Worm (Caenorhabditis elegans) whole organism, L1 larva: ENCODE data around the gene C04A2.15.
A peak's percentile ranks its signal among the peaks of the same experiment; 100 is the strongest.

ENCODE experiments used
- C04F5.9 ChIP-seq: sonication (generic microtip); optimal IDR thresholded peaks from 2 replicates; lab custom pipeline; 2016; ENCODE audit warnings: missing genetic modification characterization, missing compliant biosample characterization
- alr-1 ChIP-seq: fragments of 200-800 bp; sonication (Bioruptor generic); optimal IDR thresholded peaks from 2 replicates; lab custom pipeline; 2018; ENCODE audit warnings: borderline replicate concordance, mild to moderate bottlenecking, missing genetic modification characterization, missing compliant biosample characterization
- aly-2 ChIP-seq: fragments of 150-350 bp; optimal IDR thresholded peaks from 2 replicates; lab custom pipeline; 2014; ENCODE audit warnings: missing biosample characterization, missing genetic modification characterization
- ama-1 ChIP-seq: fragments of 150-350 bp; optimal IDR thresholded peaks from 2 replicates; lab custom pipeline; 2014
- blmp-1 ChIP-seq: fragments of 150-350 bp; optimal IDR thresholded peaks from 2 replicates; lab custom pipeline; 2014; ENCODE audit warnings: missing biosample characterization, missing genetic modification characterization
- ceh-8 ChIP-seq: fragments of 200-800 bp; sonication (Bioruptor generic); optimal IDR thresholded peaks from 2 replicates; lab custom pipeline; 2018; ENCODE audit warnings: mild to moderate bottlenecking, missing genetic modification characterization, moderate library complexity, missing compliant biosample characterization
- ceh-82 ChIP-seq, 3 experiments: fragments of 150-350 bp in 1 of 3; sonication (generic microtip) in 2 of 3; optimal IDR thresholded peaks; 2 replicates each; lab custom pipeline; 2014 to 2017; ENCODE audit warnings: missing biosample characterization in 3 of 3, missing genetic modification characterization in 3 of 3
- ceh-88 ChIP-seq: fragments of 200-800 bp; sonication (Bioruptor generic); IDR thresholded peaks from 2 replicates; pipeline ENCODE4 v1.3.6; 2022; ENCODE audit warnings: missing genetic modification characterization, missing compliant biosample characterization
- ces-1 ChIP-seq: fragments of 150-350 bp; optimal IDR thresholded peaks from 2 replicates; lab custom pipeline; 2014; ENCODE audit warnings: missing biosample characterization, missing genetic modification reagents, missing genetic modification characterization
- dpl-1 ChIP-seq, 3 experiments: fragments of 150-350 bp in 2 of 3; sonication (generic microtip) in 1 of 3; optimal IDR thresholded peaks; 2 replicates each; lab custom pipeline; 2014 to 2017; ENCODE audit warnings: missing biosample characterization in 3 of 3, missing genetic modification characterization in 3 of 3, missing genetic modification reagents in 3 of 3
- dsc-1 ChIP-seq: sonication (generic microtip); optimal IDR thresholded peaks from 2 replicates; lab custom pipeline; 2016; ENCODE audit warnings: mild to moderate bottlenecking, missing genetic modification characterization, missing compliant biosample characterization
- efl-1 ChIP-seq, 4 experiments: fragments of 150-350 bp; optimal IDR thresholded peaks in 3 of 4; peaks in 1 of 4; 1 replicate in 1 of 4; 2 replicates in 3 of 4; lab custom pipeline; 2014; ENCODE audit warnings: missing biosample characterization in 2 of 4, missing genetic modification characterization in 2 of 4, missing genetic modification reagents in 2 of 4
- egl-13 ChIP-seq: sonication (generic microtip); optimal IDR thresholded peaks from 2 replicates; lab custom pipeline; 2016; ENCODE audit warnings: missing genotype, missing genetic modification reagents, missing genetic modification characterization, missing compliant biosample characterization
- egl-27 ChIP-seq, 2 experiments: fragments of 150-350 bp in 1 of 2; sonication (generic microtip); optimal IDR thresholded peaks; 3 replicates each; lab custom pipeline; 2017 to 2018; ENCODE audit warnings: missing biosample characterization in 2 of 2, missing genetic modification characterization in 2 of 2, missing genetic modification reagents in 2 of 2
- elt-3 ChIP-seq, 6 experiments: fragments of 150-350 bp in 1 of 6; sonication (generic microtip); optimal IDR thresholded peaks; 2 replicates each; lab custom pipeline; 2017 to 2018; ENCODE audit warnings: missing biosample characterization in 6 of 6, missing genetic modification characterization in 6 of 6, inconsistent platforms in 1 of 6
- ets-5 ChIP-seq: fragments of 200-800 bp; sonication (Bioruptor generic); IDR thresholded peaks from 2 replicates; pipeline ENCODE4 v1.3.6; 2022; ENCODE audit warnings: missing genetic modification characterization, missing compliant biosample characterization
- fkh-10 ChIP-seq: sonication (generic microtip); optimal IDR thresholded peaks from 2 replicates; lab custom pipeline; 2017; ENCODE audit warnings: missing biosample characterization, missing genetic modification reagents, missing genetic modification characterization
- fkh-8 ChIP-seq: sonication (generic microtip); optimal IDR thresholded peaks from 2 replicates; lab custom pipeline; 2016; ENCODE audit warnings: mild to moderate bottlenecking, missing genetic modification characterization, missing compliant biosample characterization
- grh-1 ChIP-seq: fragments of 200-800 bp; sonication (Bioruptor generic); IDR thresholded peaks from 2 replicates; pipeline ENCODE4 v1.3.6; 2022; ENCODE audit warnings: missing genetic modification reagents, missing genetic modification characterization, missing compliant biosample characterization
- hlh-4 ChIP-seq: sonication (generic microtip); optimal IDR thresholded peaks from 2 replicates; lab custom pipeline; 2016; ENCODE audit warnings: mild to moderate bottlenecking, missing genetic modification characterization, missing compliant biosample characterization
- hpl-2 ChIP-seq: fragments of 150-350 bp; optimal IDR thresholded peaks from 2 replicates; lab custom pipeline; 2014; ENCODE audit warnings: missing biosample characterization, missing genetic modification reagents, missing genetic modification characterization
- irx-1 ChIP-seq: sonication (generic microtip); optimal IDR thresholded peaks from 2 replicates; lab custom pipeline; 2016; ENCODE audit warnings: missing genetic modification characterization, missing compliant biosample characterization
- lin-14 ChIP-seq: fragments of 200-800 bp; sonication (Bioruptor generic); optimal IDR thresholded peaks from 2 replicates; lab custom pipeline; 2018; ENCODE audit warnings: mild to moderate bottlenecking, missing genetic modification characterization, moderate library complexity, missing compliant biosample characterization
- lin-35 ChIP-seq, 2 experiments: fragments of 150-350 bp; optimal IDR thresholded peaks; 2 replicates each; lab custom pipeline; 2014; ENCODE audit warnings: missing biosample characterization in 2 of 2, missing genetic modification characterization in 2 of 2, missing genetic modification reagents in 2 of 2
- lir-3 ChIP-seq: sonication (generic microtip); optimal IDR thresholded peaks from 2 replicates; lab custom pipeline; 2016; ENCODE audit warnings: mild to moderate bottlenecking, missing genetic modification characterization, moderate library complexity, missing compliant biosample characterization; ENCODE audit not compliant: poor library complexity
- lsy-2 ChIP-seq, 2 experiments: fragments of 150-350 bp; optimal IDR thresholded peaks; 2 replicates each; lab custom pipeline; 2014; ENCODE audit warnings: missing biosample characterization in 2 of 2, missing genetic modification characterization in 2 of 2
- mdl-1 ChIP-seq, 2 experiments: fragments of 150-350 bp; optimal IDR thresholded peaks; 2 replicates each; lab custom pipeline; 2014 to 2017; ENCODE audit warnings: missing biosample characterization in 2 of 2, missing genetic modification characterization in 2 of 2, inconsistent platforms in 1 of 2
- mef-2 ChIP-seq: fragments of 150-350 bp; optimal IDR thresholded peaks from 2 replicates; lab custom pipeline; 2014; ENCODE audit warnings: missing biosample characterization, missing genetic modification characterization
- mep-1 ChIP-seq: fragments of 150-350 bp; optimal IDR thresholded peaks from 2 replicates; lab custom pipeline; 2014; ENCODE audit warnings: missing biosample characterization, missing genetic modification characterization
- nhr-19 ChIP-seq: fragments of 200-800 bp; sonication (Bioruptor generic); conservative IDR thresholded peaks from 2 replicates; pipeline ENCODE4 v1.3.6; 2022; ENCODE audit warnings: missing genetic modification characterization, missing compliant biosample characterization
- nhr-20 ChIP-seq: sonication (generic microtip); optimal IDR thresholded peaks from 2 replicates; lab custom pipeline; 2016; ENCODE audit warnings: mild to moderate bottlenecking, missing genetic modification characterization, missing compliant biosample characterization
- nhr-28 ChIP-seq: fragments of 150-350 bp; optimal IDR thresholded peaks from 2 replicates; lab custom pipeline; 2014; ENCODE audit warnings: missing biosample characterization, missing genetic modification characterization
- nhr-47 ChIP-seq: sonication (generic microtip); optimal IDR thresholded peaks from 2 replicates; lab custom pipeline; 2016; ENCODE audit warnings: mild to moderate bottlenecking, missing genetic modification characterization, moderate library complexity, missing compliant biosample characterization
- nhr-71 ChIP-seq: sonication (generic microtip); optimal IDR thresholded peaks from 2 replicates; lab custom pipeline; 2016; ENCODE audit warnings: mild to moderate bottlenecking, missing genetic modification characterization, moderate library complexity, missing compliant biosample characterization
- nhr-76 ChIP-seq: sonication (generic microtip); optimal IDR thresholded peaks from 2 replicates; lab custom pipeline; 2017; ENCODE audit warnings: missing biosample characterization, missing genetic modification characterization
- nhr-77 ChIP-seq: fragments of 150-350 bp; optimal IDR thresholded peaks from 2 replicates; lab custom pipeline; 2014; ENCODE audit warnings: missing biosample characterization, missing genetic modification characterization
- nhr-85 ChIP-seq: sonication (generic microtip); peaks from one replicate; lab custom pipeline; 2016; ENCODE audit warnings: missing genetic modification characterization, inconsistent platforms, missing compliant biosample characterization
- pax-3 ChIP-seq: fragments of 200-800 bp; sonication (Bioruptor generic); optimal IDR thresholded peaks from 2 replicates; lab custom pipeline; 2018; ENCODE audit warnings: mild to moderate bottlenecking, missing genetic modification characterization, moderate library complexity, missing compliant biosample characterization
- pqm-1 ChIP-seq: sonication (generic microtip); optimal IDR thresholded peaks from 3 replicates; lab custom pipeline; 2017; ENCODE audit warnings: missing biosample characterization, missing genetic modification characterization
- rnt-1 ChIP-seq: sonication (generic microtip); optimal IDR thresholded peaks from 2 replicates; lab custom pipeline; 2016; ENCODE audit warnings: mild to moderate bottlenecking, missing genetic modification characterization, moderate library complexity, missing compliant biosample characterization
- skn-1 ChIP-seq: fragments of 150-350 bp; optimal IDR thresholded peaks from 2 replicates; lab custom pipeline; 2014; ENCODE audit warnings: missing biosample characterization, missing genetic modification characterization
- snu-23 ChIP-seq: sonication (generic microtip); optimal IDR thresholded peaks from 2 replicates; lab custom pipeline; 2016; ENCODE audit warnings: missing genetic modification characterization, missing compliant biosample characterization
- swsn-7 ChIP-seq: sonication (generic microtip); optimal IDR thresholded peaks from 2 replicates; lab custom pipeline; 2016; ENCODE audit warnings: missing genetic modification characterization, missing compliant biosample characterization
- tbx-2 ChIP-seq: sonication (generic microtip); optimal IDR thresholded peaks from 2 replicates; lab custom pipeline; 2016; ENCODE audit warnings: missing genetic modification characterization, missing compliant biosample characterization
- tlp-1 ChIP-seq: fragments of 150-350 bp; optimal IDR thresholded peaks from 2 replicates; lab custom pipeline; 2014; ENCODE audit warnings: missing biosample characterization, missing genetic modification characterization
- unc-130 ChIP-seq: fragments of 150-350 bp; optimal IDR thresholded peaks from 2 replicates; lab custom pipeline; 2017; ENCODE audit warnings: missing biosample characterization, missing genetic modification characterization, inconsistent platforms
- unc-98 ChIP-seq: fragments of 200-800 bp; sonication (Bioruptor generic); IDR thresholded peaks from 2 replicates; pipeline ENCODE4 v1.3.6; 2022; ENCODE audit warnings: missing genetic modification characterization, missing compliant biosample characterization

The C04A2.15 gene

DNA sequence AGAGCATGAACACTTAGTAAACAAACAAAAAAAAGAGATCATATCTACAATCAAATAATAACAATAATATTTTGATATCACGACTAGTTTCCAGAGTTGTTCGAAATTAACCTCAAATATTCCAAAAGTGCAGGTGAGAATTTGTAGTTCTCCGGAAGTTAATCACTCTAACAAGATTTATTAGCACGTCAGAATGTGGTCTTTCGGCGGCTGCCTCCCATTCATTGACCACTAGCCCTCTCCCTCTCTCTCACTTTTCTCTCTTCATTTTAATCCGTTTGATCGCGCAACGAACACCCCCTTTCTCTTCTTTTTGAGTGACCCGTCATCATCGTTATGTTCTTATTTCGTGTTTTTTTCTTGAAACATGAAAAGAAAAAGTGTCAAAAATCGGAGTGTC lies 26.3 kb upstream of the C04A2.15 start:
- TF ChIP-seq dsc-1 (tag; lab: Kevin White, UChicago) (peak; percentile 83), fkh-10 (GFP tag; lab: Kevin White, UChicago) (no peak), irx-1 (tag; lab: Kevin White, UChicago) (peak; percentile 6), unc-130 (no peak), snu-23 (GFP tag; lab: Kevin White, UChicago) (peak; percentile 14), fkh-8 (tag; lab: Kevin White, UChicago) (peak; percentile 8), pqm-1 (tag; lab: Kevin White, UChicago) (no peak), efl-1 (optimal IDR thresholded peaks at IDR 0.05; lab: Kevin White, UChicago) (no peak), efl-1 (GFP tag; optimal IDR thresholded peaks at IDR 0.05 in 1 of 2; lab: Kevin White, UChicago) (no peak), ces-1 (GFP tag; lab: Kevin White, UChicago) (no peak), hlh-4 (tag; lab: Kevin White, UChicago) (no peak), lsy-2 (tag; optimal IDR thresholded peaks at IDR 0.05; lab: Kevin White, UChicago) (peak in 1 of 2 experiments; percentile 9), egl-27 (tag; optimal IDR thresholded peaks at IDR 0.05; lab: Kevin White, UChicago) (peak in 1 of 2 experiments; percentile 70), lin-14 (GFP tag; lab: Kevin White, UChicago) (peak; percentile 77), nhr-47 (tag; lab: Kevin White, UChicago) (peak; percentile 33), nhr-71 (peak; percentile 56), mef-2 (tag; lab: Kevin White, UChicago) (no peak), nhr-20 (peak; percentile 51), dpl-1 (GFP tag; optimal IDR thresholded peaks at IDR 0.05; lab: Kevin White, UChicago) (no peak), swsn-7 (tag; lab: Kevin White, UChicago) (no peak), nhr-85 (peak; percentile 89), ceh-82 (tag; optimal IDR thresholded peaks at IDR 0.05; lab: Kevin White, UChicago) (peak in 1 of 3 experiments; percentile 5), rnt-1 (tag; lab: Kevin White, UChicago) (peak; percentile 43), blmp-1 (tag; lab: Kevin White, UChicago) (peak; percentile 88), aly-2 (tag; lab: Kevin White, UChicago) (no peak)
- TF ChIP-seq, all 84 proteins: peak for 14

- TF ChIP-seq unc-130 (peak; percentile 74), ces-1 (GFP tag; lab: Kevin White, UChicago) (no peak), mep-1 (tag; lab: Kevin White, UChicago) (peak; percentile 23), skn-1 (tag; lab: Kevin White, UChicago) (peak; percentile 23), efl-1 (optimal IDR thresholded peaks at IDR 0.05; lab: Kevin White, UChicago) (no peak), efl-1 (GFP tag; optimal IDR thresholded peaks at IDR 0.05 in 1 of 2; lab: Kevin White, UChicago) (peak in 1 of 2 experiments; percentile 91), ceh-88 (GFP tag; lab: Robert Waterston, UW) (no peak), pax-3 (tag; lab: Kevin White, UChicago) (no peak), lsy-2 (tag; optimal IDR thresholded peaks at IDR 0.05; lab: Kevin White, UChicago) (peak in 1 of 2 experiments; percentile 62), ceh-82 (tag; optimal IDR thresholded peaks at IDR 0.05; lab: Kevin White, UChicago) (peak in 1 of 3 experiments; percentile 22), mdl-1 (tag; optimal IDR thresholded peaks at IDR 0.05; lab: Kevin White, UChicago) (peak in 1 of 2 experiments; percentile 16), egl-13 (tag; lab: Kevin White, UChicago) (no peak), rnt-1 (tag; lab: Kevin White, UChicago) (peak; percentile 35), snu-23 (GFP tag; lab: Kevin White, UChicago) (peak; percentile 33), C04F5.9 (tag; lab: Kevin White, UChicago) (no peak), tlp-1 (no peak), nhr-71 (peak; percentile 51), nhr-76 (tag; lab: Kevin White, UChicago) (no peak), nhr-19 (GFP tag; lab: Robert Waterston, UW) (peak; percentile 36; the same call in 1 of the 2 replicates), alr-1 (tag; lab: Kevin White, UChicago) (no peak), unc-98 (GFP tag; lab: Robert Waterston, UW) (no peak), grh-1 (GFP tag; lab: Robert Waterston, UW) (no peak), nhr-77 (tag; lab: Kevin White, UChicago) (no peak), lin-14 (GFP tag; lab: Kevin White, UChicago) (peak; percentile 76), ceh-8 (GFP tag; lab: Kevin White, UChicago) (no peak), pqm-1 (tag; lab: Kevin White, UChicago) (no peak), dsc-1 (tag; lab: Kevin White, UChicago) (no peak), blmp-1 (tag; lab: Kevin White, UChicago) (peak; percentile 99), tbx-2 (tag; lab: Kevin White, UChicago) (peak; percentile 25), ets-5 (GFP tag; lab: Robert Waterston, UW) (no peak), nhr-20 (peak; percentile 60), elt-3 (tag; optimal IDR thresholded peaks at IDR 0.05; lab: Kevin White, UChicago) (peak in 1 of 6 experiments; percentile 69), hpl-2 (GFP tag; lab: Kevin White, UChicago) (no peak), ama-1 (lab: Kevin White, UChicago) (no peak), lin-35 (GFP tag; optimal IDR thresholded peaks at IDR 0.05; lab: Kevin White, UChicago) (peak; percentile 11 to 19), nhr-85 (peak; percentile 51), lir-3 (tag; lab: Kevin White, UChicago) (peak; percentile 10), nhr-28 (tag; lab: Kevin White, UChicago) (no peak), aly-2 (tag; lab: Kevin White, UChicago) (no peak)
Measured at ce11 chrII:6826726-6827125, 25.3 kb upstream of the C04A2.15 start.
